Worm (Caenorhabditis elegans): ENCODE results near the gene nhr-128.

DNA sequence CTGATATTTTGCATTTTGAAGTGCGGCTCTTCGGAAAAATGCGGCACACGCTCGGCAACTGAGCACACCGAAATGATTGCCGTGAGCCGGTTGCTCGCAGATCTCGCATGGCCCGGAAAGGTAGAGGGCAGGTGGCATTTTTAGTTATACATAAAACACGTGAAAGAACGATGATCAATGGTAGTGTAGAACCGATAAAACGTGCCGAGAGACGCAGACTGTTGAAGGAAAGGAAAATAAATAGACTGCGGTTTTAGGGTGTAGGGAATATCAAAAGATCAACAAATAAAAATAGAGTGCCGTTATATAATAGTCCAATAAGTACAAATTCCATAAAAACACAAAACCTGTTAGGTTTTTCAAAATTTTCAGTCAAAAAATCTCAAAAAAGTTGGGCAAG lies 9.9 kb upstream of the nhr-128 start, which contains the start of gene nhr-133:
- TF ChIP-seq nhr-76 (tag; optimal IDR thresholded peaks at IDR 0.05) (no peak), ces-1 (GFP tag; optimal IDR thresholded peaks at IDR 0.05) (no peak), blmp-1 (tag; optimal IDR thresholded peaks at IDR 0.05) (no peak), snpc-4 (tag; optimal IDR thresholded peaks at IDR 0.05) (no peak)

Measured in whole organism, mixed stage, embryonic.